Worm (Caenorhabditis elegans): ENCODE data around the gene E02C12.8.

The E02C12.8 gene

ce11 chrV:9359674-9360073 lies 13.7 kb downstream of the E02C12.8 start, which contains the start of gene gpa-3:
Gene gpa-3, minus strand, starts transcription at chrV:9359774.
- TF ChIP-seq nhr-25 (tag; optimal IDR thresholded peaks at IDR 0.05), result no peak

ce11 chrV:9356345-9356744 lies 17.1 kb downstream of the E02C12.8 start, which contains the start of gene ttr-49:
Gene ttr-49, minus strand, starts transcription at chrV:9356515.
- TF ChIP-seq ztf-11 (tag; optimal IDR thresholded peaks at IDR 0.05) (no peak), elt-2 (tag; optimal IDR thresholded peaks at IDR 0.05) (peak; percentile 64), pqm-1 (tag; optimal IDR thresholded peaks at IDR 0.05) (peak; percentile 24)

DNA sequence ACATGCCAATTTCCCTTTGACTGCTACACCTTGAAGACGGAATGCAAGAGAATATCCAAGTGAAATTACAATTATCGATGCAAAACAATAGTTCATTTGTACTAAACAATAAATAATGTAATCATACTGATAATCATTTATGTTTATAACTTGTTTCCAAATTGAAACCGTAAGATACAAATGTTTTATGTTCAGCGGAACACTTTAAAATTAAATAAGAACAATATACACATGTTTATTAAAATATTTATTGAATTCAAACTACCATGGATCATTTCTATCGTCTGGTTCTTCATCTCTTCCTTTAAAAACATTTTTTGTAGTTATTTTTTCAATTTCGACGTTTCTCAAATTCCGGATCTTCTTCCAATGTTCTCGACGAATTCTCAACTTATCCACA lies 18.0 kb downstream of the E02C12.8 start, which contains the start of gene ttr-40:
TSS of gene ttr-40 (minus strand) at position 101 of the 400 bp plus-strand sequence.
- TF ChIP-seq ztf-4 (tag; optimal IDR thresholded peaks at IDR 0.05) (no peak), egl-5 (tag; optimal IDR thresholded peaks at IDR 0.05) (no peak), nfya-1 (tag; optimal IDR thresholded peaks at IDR 0.05; ENCODE audit: insufficient read depth) (no peak), nhr-28 (tag; optimal IDR thresholded peaks at IDR 0.05) (no peak), elt-3 (tag; optimal IDR thresholded peaks at IDR 0.05) (no peak), lin-39 (tag; optimal IDR thresholded peaks at IDR 0.05) (no peak), ztf-11 (tag; optimal IDR thresholded peaks at IDR 0.05) (no peak), daf-12 (tag; optimal IDR thresholded peaks at IDR 0.05) (no peak), skn-1 (tag; optimal IDR thresholded peaks at IDR 0.05) (no peak)

- TF ChIP-seq fkh-2 (tag; optimal IDR thresholded peaks at IDR 0.05), result no peak
- TF ChIP-seq ZK546.5 (tag; optimal IDR thresholded peaks at IDR 0.05), result no peak
- TF ChIP-seq lsy-12 (tag; optimal IDR thresholded peaks at IDR 0.05), result no peak
- no peak for TF ChIP-seq pqm-1 (tag; optimal IDR thresholded peaks at IDR 0.05)
- TF ChIP-seq mdl-1 (tag; optimal IDR thresholded peaks at IDR 0.05), result no peak
Measured at ce11 chrV:9352947-9353346, 20.5 kb downstream of the E02C12.8 start, which contains the start of gene srx-46. Gene srx-46, plus strand, starts transcription at chrV:9353247.

- TF ChIP-seq ztf-4 (tag; optimal IDR thresholded peaks at IDR 0.05), result no peak
- TF ChIP-seq daf-12 (tag; optimal IDR thresholded peaks at IDR 0.05), result no peak
- TF ChIP-seq skn-1 (tag; optimal IDR thresholded peaks at IDR 0.05), result no peak
- no peak for TF ChIP-seq nhr-28 (tag; optimal IDR thresholded peaks at IDR 0.05)
- TF ChIP-seq elt-1 (tag; optimal IDR thresholded peaks at IDR 0.05), result no peak
- TF ChIP-seq sea-2 (GFP tag; optimal IDR thresholded peaks at IDR 0.05), result no peak
- no peak for TF ChIP-seq mml-1 (tag; optimal IDR thresholded peaks at IDR 0.05)
Measured at ce11 chrV:9349687-9350086, 23.7 kb downstream of the E02C12.8 start, which contains the start of gene srx-47. Gene srx-47, plus strand, starts transcription at chrV:9349987.

DNA sequence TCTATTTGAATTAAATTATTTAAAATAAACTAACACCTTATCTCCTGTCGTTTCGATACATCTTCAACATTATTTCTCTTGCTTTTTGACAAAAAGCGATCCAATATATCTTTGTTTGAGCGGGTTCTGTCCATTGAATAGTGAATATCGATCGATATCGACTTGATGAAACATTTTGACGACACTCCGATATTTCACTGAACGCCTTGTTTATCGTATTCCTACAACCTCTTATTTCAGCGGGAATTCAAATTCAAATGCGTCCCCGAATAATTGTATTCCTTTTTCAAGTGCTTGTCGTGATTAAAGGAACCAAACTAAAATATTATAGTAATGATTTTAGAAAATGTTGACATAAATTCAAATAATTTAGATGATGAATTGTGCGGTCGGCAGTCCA lies 26.6 kb downstream of the E02C12.8 start, which contains the start of the genes K07B1.7 and try-5:
TSS of gene K07B1.7 (minus strand) at position 159 of the 400 bp plus-strand sequence.
TSS of gene try-5 (plus strand) at position 241 of the 400 bp plus-strand sequence.
- TF ChIP-seq unc-62 (GFP tag; optimal IDR thresholded peaks at IDR 0.05), result no peak
- TF ChIP-seq nhr-237 (tag; optimal IDR thresholded peaks at IDR 0.05), result no peak
- peak; percentile 62 for TF ChIP-seq nhr-25 (tag; optimal IDR thresholded peaks at IDR 0.05)
- peak; percentile 94 for TF ChIP-seq ceh-28 (tag; optimal IDR thresholded peaks at IDR 0.05)
- TF ChIP-seq skn-1 (tag; optimal IDR thresholded peaks at IDR 0.05), result peak; percentile 61
- TF ChIP-seq R02D3.7 (tag; optimal IDR thresholded peaks at IDR 0.05), result peak; percentile 96
- peak; percentile 64 for TF ChIP-seq lin-15B (tag; optimal IDR thresholded peaks at IDR 0.05)
- TF ChIP-seq lin-39 (tag; optimal IDR thresholded peaks at IDR 0.05), result peak; percentile 12
- peak; percentile 54 for TF ChIP-seq egl-5 (tag; optimal IDR thresholded peaks at IDR 0.05)
- peak; percentile 82 for TF ChIP-seq nfya-1 (tag; optimal IDR thresholded peaks at IDR 0.05; ENCODE audit: insufficient read depth)
- peak; percentile 85 for TF ChIP-seq pha-4 (tag; optimal IDR thresholded peaks at IDR 0.05)
- TF ChIP-seq tbx-2 (tag; optimal IDR thresholded peaks at IDR 0.05), result no peak

DNA sequence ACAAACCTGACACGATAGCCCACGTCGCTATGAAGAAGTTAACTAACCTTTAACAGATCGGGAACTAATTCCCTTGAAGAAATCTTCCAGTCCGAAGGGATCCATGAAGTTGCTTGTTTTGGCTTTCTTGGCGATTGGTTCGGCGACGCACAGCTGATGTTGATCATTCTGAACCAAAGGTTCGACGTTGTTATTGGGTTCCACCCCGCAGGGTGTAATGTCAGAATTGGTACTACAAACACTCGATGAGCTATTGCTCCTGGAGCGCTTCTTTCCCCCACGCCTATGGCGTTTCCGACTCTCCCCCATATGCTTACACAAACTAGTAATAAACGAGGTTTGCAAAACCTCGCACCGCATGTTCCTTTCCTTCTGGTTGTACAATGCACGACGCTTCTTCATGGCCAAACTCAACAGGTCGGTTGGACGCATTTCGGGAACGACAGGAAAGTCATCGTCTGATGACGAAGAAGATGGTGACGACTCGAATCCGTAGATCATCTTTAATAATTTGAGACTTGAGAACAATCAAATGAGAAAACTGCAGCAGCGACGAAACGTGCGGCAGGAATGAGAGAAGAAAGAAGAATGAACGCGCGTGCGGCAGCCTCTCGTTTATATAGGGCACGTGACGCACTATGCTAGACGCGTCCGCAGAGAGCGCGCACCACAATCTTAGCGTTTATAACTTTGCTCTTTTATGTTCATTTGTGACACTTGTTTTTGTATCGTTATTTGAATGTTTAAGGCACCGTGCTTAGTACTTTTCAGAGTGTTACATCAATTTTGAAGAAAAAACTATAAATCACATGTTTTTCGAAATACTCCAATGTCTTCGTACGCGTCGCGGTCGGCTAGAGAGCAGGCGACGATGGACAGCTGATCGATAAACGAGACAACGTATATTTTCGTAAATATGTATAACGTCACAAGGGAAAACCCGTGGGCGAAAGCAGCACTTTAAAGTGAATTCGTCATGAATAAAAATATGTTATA lies 29.5 kb downstream of the E02C12.8 start, which contains the start of gene tos-1:
TSS of gene tos-1 (minus strand) at position 575 of the 996 bp plus-strand sequence.
- peak; percentile 76 for TF ChIP-seq nhr-76 (tag; optimal IDR thresholded peaks at IDR 0.05)
- peak; percentile 73 for TF ChIP-seq unc-62 (GFP tag; optimal IDR thresholded peaks at IDR 0.05)
- TF ChIP-seq nhr-67 (tag; optimal IDR thresholded peaks at IDR 0.05), result no peak
- no peak for TF ChIP-seq ceh-9 (tag; optimal IDR thresholded peaks at IDR 0.05)
- TF ChIP-seq pha-4 (tag; optimal IDR thresholded peaks at IDR 0.05), result peak; percentile 98
- TF ChIP-seq elt-1 (tag; optimal IDR thresholded peaks at IDR 0.05), result peak; percentile 43
- TF ChIP-seq snpc-4 (tag; optimal IDR thresholded peaks at IDR 0.05), result peak; percentile 53
- peak; percentile 12 for TF ChIP-seq mml-1 (tag; optimal IDR thresholded peaks at IDR 0.05)
- peak; percentile 96 for TF ChIP-seq egl-5 (tag; optimal IDR thresholded peaks at IDR 0.05)
- TF ChIP-seq fkh-10 (GFP tag; optimal IDR thresholded peaks at IDR 0.05), result peak; percentile 96
- TF ChIP-seq mdl-1 (tag; optimal IDR thresholded peaks at IDR 0.05), result peak; percentile 97
- peak; percentile 73 for TF ChIP-seq nhr-28 (tag; optimal IDR thresholded peaks at IDR 0.05)
- peak; percentile 94 for TF ChIP-seq tbx-2 (tag; optimal IDR thresholded peaks at IDR 0.05)
- TF ChIP-seq nhr-43 (tag; optimal IDR thresholded peaks at IDR 0.05; ENCODE audit: poor library complexity, severe bottlenecking), result peak; percentile 93
- TF ChIP-seq sea-2 (GFP tag; optimal IDR thresholded peaks at IDR 0.05), result peak; percentile 90
- TF ChIP-seq ZK546.5 (tag; optimal IDR thresholded peaks at IDR 0.05), result peak; percentile 47
- peak; percentile 22 to 95 (median 91) for TF ChIP-seq elt-3 (tag; optimal IDR thresholded peaks at IDR 0.05)
- no peak for TF ChIP-seq ceh-16 (tag; optimal IDR thresholded peaks at IDR 0.05)
- peak; percentile 76 for TF ChIP-seq pqm-1 (tag; optimal IDR thresholded peaks at IDR 0.05)
- peak; percentile 99 for TF ChIP-seq lsy-12 (tag; optimal IDR thresholded peaks at IDR 0.05)
- no peak for TF ChIP-seq nhr-12 (tag; optimal IDR thresholded peaks at IDR 0.05)
